Fruit fly (Drosophila melanogaster) whole organism, embryonic: ENCODE measurements around the gene CG8861.

ENCODE experiments used
- Abd-B ChIP-seq: fragments of 200-800 bp; sonication (Bioruptor generic); optimal IDR thresholded peaks from 2 replicates; lab custom pipeline; 2018; ENCODE audit warnings: missing biosample characterization, mild to moderate bottlenecking, missing genetic modification characterization, moderate library complexity
- Atf-2 ChIP-seq: fragments of 200-800 bp; sonication (Bioruptor generic); optimal IDR thresholded peaks from 2 replicates; lab custom pipeline; 2016; ENCODE audit warnings: missing biosample characterization, missing genetic modification characterization
- Atf3 ChIP-seq: fragments of 200-800 bp; sonication (Bioruptor generic); optimal IDR thresholded peaks from 3 replicates; lab custom pipeline; 2016; ENCODE audit warnings: missing biosample characterization, missing genetic modification characterization
- CG11504 ChIP-seq: fragments of 200-800 bp; sonication (Bioruptor generic); optimal IDR thresholded peaks from 3 replicates; lab custom pipeline; 2019; ENCODE audit warnings: missing biosample characterization, mild to moderate bottlenecking, missing genetic modification characterization, moderate library complexity
- CG12769 ChIP-seq: fragments of 200-800 bp; sonication (Bioruptor generic); optimal IDR thresholded peaks from 2 replicates; lab custom pipeline; 2019; ENCODE audit warnings: missing biosample characterization, mild to moderate bottlenecking, missing genetic modification characterization, moderate library complexity
- CG14667 ChIP-seq: fragments of 200-800 bp; sonication (Bioruptor generic); IDR thresholded peaks from 2 replicates; pipeline ENCODE4 v1.3.6; 2022; ENCODE audit warnings: missing biosample characterization, missing genetic modification characterization
- CG1602 ChIP-seq: fragments of 200-800 bp; sonication (Bioruptor generic); optimal IDR thresholded peaks from 3 replicates; lab custom pipeline; 2016; ENCODE audit warnings: missing biosample characterization, missing genetic modification characterization
- CG1603 ChIP-seq: fragments of 200-800 bp; sonication (Bioruptor generic); optimal IDR thresholded peaks from 2 replicates; lab custom pipeline; 2019; ENCODE audit warnings: missing biosample characterization, mild to moderate bottlenecking, missing genetic modification characterization, moderate library complexity
- CG17328 ChIP-seq: fragments of 200-800 bp; sonication (Bioruptor generic); IDR thresholded peaks from 2 replicates; pipeline ENCODE4 v1.3.6; 2022; ENCODE audit warnings: missing biosample characterization, missing genetic modification characterization
- CG30020 ChIP-seq: fragments of 200-800 bp; optimal IDR thresholded peaks from 2 replicates; lab custom pipeline; 2019; ENCODE audit warnings: missing biosample characterization, mild to moderate bottlenecking, missing genetic modification characterization, moderate library complexity
- CG34422 ChIP-seq: fragments of 200-800 bp; sonication (Bioruptor generic); IDR thresholded peaks from 3 replicates; pipeline ENCODE4 v1.3.6; 2022; ENCODE audit warnings: missing biosample characterization, missing genetic modification characterization
- CG3726 ChIP-seq: fragments of 200-800 bp; sonication (Bioruptor generic); IDR thresholded peaks from 3 replicates; pipeline ENCODE4, ENCODE4 v1.3.6; 2022; ENCODE audit warnings: missing biosample characterization, missing genetic modification characterization
- CG3838 ChIP-seq: fragments of 200-800 bp; sonication (Bioruptor generic); optimal IDR thresholded peaks from 3 replicates; lab custom pipeline; 2016; ENCODE audit warnings: missing biosample characterization, missing genetic modification characterization
- CG3995 ChIP-seq: fragments of 200-800 bp; sonication (Bioruptor generic); optimal IDR thresholded peaks from 3 replicates; lab custom pipeline; 2016; ENCODE audit warnings: missing biosample characterization, missing genetic modification characterization
- CG4360 ChIP-seq: fragments of 200-800 bp; sonication (Bioruptor generic); IDR thresholded peaks from 2 replicates; pipeline ENCODE4 v1.3.6; 2022; ENCODE audit warnings: missing biosample characterization, missing genetic modification characterization
- CG4617 ChIP-seq: fragments of 200-800 bp; sonication (Bioruptor generic); optimal IDR thresholded peaks from 3 replicates; lab custom pipeline; 2016; ENCODE audit warnings: missing biosample characterization, missing genetic modification characterization, borderline replicate concordance
- CG4730 ChIP-seq: fragments of 200-800 bp; sonication (Bioruptor generic); IDR thresholded peaks from 2 replicates; pipeline ENCODE4 v1.3.6; 2022; ENCODE audit warnings: missing biosample characterization, missing genetic modification characterization
- CG4854 ChIP-seq: fragments of 200-800 bp; sonication (Bioruptor generic); optimal IDR thresholded peaks from 2 replicates; lab custom pipeline; 2016; ENCODE audit warnings: missing biosample characterization, missing genetic modification characterization, inconsistent platforms
- CG6175 ChIP-seq: fragments of 200-800 bp; sonication (Bioruptor generic); IDR thresholded peaks from 3 replicates; pipeline ENCODE4 v1.3.6; 2022; ENCODE audit warnings: missing biosample characterization, missing genetic modification characterization
- CG6689 ChIP-seq: fragments of 200-800 bp; sonication (Bioruptor generic); IDR thresholded peaks from 2 replicates; pipeline ENCODE4 v1.3.6; 2022; ENCODE audit warnings: missing biosample characterization, missing genetic modification characterization
- CG7372 ChIP-seq: fragments of 200-800 bp; sonication (Bioruptor generic); IDR thresholded peaks from 2 replicates; pipeline ENCODE4 v1.3.6; 2022; ENCODE audit warnings: missing biosample characterization, missing genetic modification characterization
- CG9876 ChIP-seq: fragments of 200-800 bp; sonication (Bioruptor generic); optimal IDR thresholded peaks from 2 replicates; lab custom pipeline; 2016; ENCODE audit warnings: missing biosample characterization, missing genetic modification characterization
- CG9932 ChIP-seq: fragments of 200-800 bp; sonication (Bioruptor generic); IDR thresholded peaks from 2 replicates; pipeline ENCODE4 v1.3.6; 2022; ENCODE audit warnings: missing biosample characterization, missing genetic modification characterization
- Dbx ChIP-seq: fragments of 200-800 bp; sonication (Bioruptor generic); IDR thresholded peaks from 3 replicates; pipeline ENCODE4 v1.3.6; 2022; ENCODE audit warnings: missing biosample characterization, missing genetic modification characterization
- Dfd ChIP-seq, 2 experiments: fragments of >200 bp; optimal IDR thresholded peaks; 2 replicates each; lab custom pipeline; 2017; ENCODE audit warnings: missing biosample characterization in 2 of 2, missing genetic modification characterization in 2 of 2
- ERR ChIP-seq: fragments of 200-800 bp; sonication (Bioruptor generic); optimal IDR thresholded peaks from 2 replicates; lab custom pipeline; 2016; ENCODE audit warnings: missing biosample characterization, missing genetic modification characterization
- Elba2 ChIP-seq: fragments of 200-800 bp; sonication (Bioruptor generic); optimal IDR thresholded peaks from 3 replicates; lab custom pipeline; 2016; ENCODE audit warnings: missing biosample characterization, missing genetic modification characterization
- Ets65A ChIP-seq: fragments of 200-800 bp; sonication (Bioruptor generic); peaks from one replicate; lab custom pipeline; 2016; ENCODE audit warnings: missing biosample characterization, missing genetic modification characterization
- Hey ChIP-seq: fragments of 200-800 bp; sonication (Bioruptor generic); optimal IDR thresholded peaks from 3 replicates; lab custom pipeline; 2018; ENCODE audit warnings: missing biosample characterization, mild to moderate bottlenecking, missing genetic modification characterization
- Hr51 ChIP-seq, 2 experiments: fragments of 200-800 bp; sonication (Bioruptor generic); optimal IDR thresholded peaks; 2 replicates in 1 of 2; 3 replicates in 1 of 2; lab custom pipeline; 2016 to 2018; ENCODE audit warnings: missing biosample characterization in 2 of 2, missing genetic modification characterization in 2 of 2, mild to moderate bottlenecking in 1 of 2, moderate library complexity in 1 of 2
- Jarid2 ChIP-seq: fragments of 200-800 bp; sonication (Bioruptor generic); optimal IDR thresholded peaks from 3 replicates; lab custom pipeline; 2017; ENCODE audit warnings: mild to moderate bottlenecking, missing biosample characterization, missing genetic modification reagents, missing genetic modification characterization
- Mes4 ChIP-seq: fragments of 200-800 bp; sonication (Bioruptor generic); optimal IDR thresholded peaks from 2 replicates; lab custom pipeline; 2016; ENCODE audit warnings: missing biosample characterization, missing genetic modification characterization
- NfI ChIP-seq: fragments of 200-800 bp; sonication (Bioruptor generic); optimal IDR thresholded peaks from 3 replicates; lab custom pipeline; 2018; ENCODE audit warnings: missing biosample characterization, mild to moderate bottlenecking, missing genetic modification characterization, moderate library complexity
- Optix ChIP-seq: fragments of 200-800 bp; sonication (Bioruptor generic); IDR thresholded peaks from 3 replicates; pipeline ENCODE4 v1.3.6; 2022; ENCODE audit warnings: missing biosample characterization, missing genetic modification characterization
- Ssrp ChIP-seq: fragments of 200-800 bp; sonication (Bioruptor generic); optimal IDR thresholded peaks from 2 replicates; lab custom pipeline; 2018; ENCODE audit warnings: missing biosample characterization, mild to moderate bottlenecking, missing genetic modification characterization, moderate library complexity
- Taf1 ChIP-seq: fragments of 200-800 bp; sonication (Bioruptor generic); IDR thresholded peaks from 2 replicates; pipeline ENCODE4 v1.3.6; 2022; ENCODE audit warnings: missing biosample characterization, missing genetic modification characterization
- Xrp1 ChIP-seq: fragments of 200-800 bp; sonication (Bioruptor generic); IDR thresholded peaks from 2 replicates; pipeline ENCODE4 v1.3.6; 2022; ENCODE audit warnings: missing biosample characterization, missing genetic modification characterization
- ac ChIP-seq: fragments of 200-800 bp; sonication (Bioruptor generic); optimal IDR thresholded peaks from 3 replicates; lab custom pipeline; 2017; ENCODE audit warnings: missing biosample characterization, mild to moderate bottlenecking, missing genetic modification characterization
- amos ChIP-seq: fragments of 200-800 bp; sonication (Bioruptor generic); IDR thresholded peaks from 2 replicates; pipeline ENCODE4 v1.3.6; 2022; ENCODE audit warnings: missing biosample characterization, missing genetic modification characterization; ENCODE audit not compliant: partially characterized antibody
- crp ChIP-seq, 2 experiments: fragments of 200-800 bp; sonication (Bioruptor generic); optimal IDR thresholded peaks; 2 replicates in 1 of 2; 3 replicates in 1 of 2; lab custom pipeline; 2017; ENCODE audit warnings: missing biosample characterization in 2 of 2, missing genetic modification characterization in 2 of 2, mild to moderate bottlenecking in 1 of 2, moderate library complexity in 1 of 2
- disco-r ChIP-seq: fragments of 200-800 bp; sonication (Bioruptor generic); optimal IDR thresholded peaks from 2 replicates; lab custom pipeline; 2016; ENCODE audit warnings: missing biosample characterization, missing genetic modification characterization
- eyg ChIP-seq: fragments of 200-800 bp; sonication (Bioruptor generic); optimal IDR thresholded peaks from 3 replicates; lab custom pipeline; 2016; ENCODE audit warnings: missing biosample characterization, missing genetic modification characterization
- ftz-f1 ChIP-seq: fragments of 200-800 bp; sonication (Bioruptor generic); optimal IDR thresholded peaks from 2 replicates; lab custom pipeline; 2016; ENCODE audit warnings: missing biosample characterization, missing genetic modification characterization
- insv ChIP-seq, 2 experiments: fragments of 200-800 bp; sonication (Bioruptor generic); optimal IDR thresholded peaks; 3 replicates each; lab custom pipeline; 2016 to 2018; ENCODE audit warnings: missing biosample characterization in 2 of 2, missing genetic modification characterization in 2 of 2
- ken ChIP-seq: fragments of 200-800 bp; sonication (Bioruptor generic); IDR thresholded peaks from 3 replicates; pipeline ENCODE4 v1.3.6; 2022; ENCODE audit warnings: missing biosample characterization, missing genetic modification characterization
- kni ChIP-seq: fragments of 200-800 bp; sonication (Bioruptor generic); optimal IDR thresholded peaks from 3 replicates; lab custom pipeline; 2017; ENCODE audit warnings: mild to moderate bottlenecking, missing biosample characterization, missing genetic modification reagents, missing genetic modification characterization
- lab ChIP-seq: fragments of 200-800 bp; sonication (Bioruptor generic); optimal IDR thresholded peaks from 3 replicates; lab custom pipeline; 2017; ENCODE audit warnings: missing biosample characterization, missing genetic modification characterization, mild to moderate bottlenecking, moderate library complexity, missing genetic modification reagents
- maf-S ChIP-seq: fragments of 200-800 bp; sonication (Bioruptor generic); optimal IDR thresholded peaks from 2 replicates; lab custom pipeline; 2016; ENCODE audit warnings: missing biosample characterization, missing genetic modification characterization
- pzg ChIP-seq: fragments of 200-800 bp; sonication (Bioruptor generic); optimal IDR thresholded peaks from 3 replicates; lab custom pipeline; 2018; ENCODE audit warnings: missing biosample characterization, mild to moderate bottlenecking, missing genetic modification characterization, moderate library complexity
- stc ChIP-seq: fragments of 200-800 bp; sonication (Bioruptor generic); IDR thresholded peaks from 2 replicates; pipeline ENCODE4 v1.3.6; 2022; ENCODE audit warnings: missing biosample characterization, missing genetic modification characterization
- yki ChIP-seq: fragments of >200 bp; optimal IDR thresholded peaks from 3 replicates; lab custom pipeline; 2018
- zf30C ChIP-seq: fragments of 200-800 bp; sonication (Bioruptor generic); optimal IDR thresholded peaks from 3 replicates; lab custom pipeline; 2018; ENCODE audit warnings: missing biosample characterization, mild to moderate bottlenecking, missing genetic modification characterization
- zfh2 ChIP-seq: fragments of 200-800 bp; sonication (Bioruptor generic); optimal IDR thresholded peaks from 2 replicates; lab custom pipeline; 2016; ENCODE audit warnings: missing biosample characterization, missing genetic modification characterization

Gene CG8861

DNA sequence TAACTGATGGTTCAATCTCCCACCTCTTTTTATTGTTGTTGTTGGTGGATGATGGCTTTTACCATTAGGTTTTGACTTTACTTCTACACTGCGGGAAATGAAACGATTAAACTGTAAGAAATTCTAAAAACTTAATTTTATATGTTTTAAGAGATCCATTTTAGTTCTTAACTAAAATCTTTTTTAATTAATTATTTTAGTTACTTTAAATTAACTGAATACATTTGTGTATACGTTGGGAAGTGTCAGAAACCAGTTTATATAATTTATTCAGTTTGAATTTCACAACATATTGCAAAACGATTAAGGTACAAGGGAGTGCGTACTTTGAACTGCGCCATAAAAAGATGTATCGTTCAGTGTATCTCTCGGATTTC, 25.0 kb upstream of the CG8861 start (continued):
- TF ChIP-seq CG12769, result no peak
- no peak for TF ChIP-seq disco-r (GFP tag; lab: Kevin White, UChicago)
- TF ChIP-seq Ssrp, result peak; percentile 88
- no peak for TF ChIP-seq eyg (GFP tag; lab: Kevin White, UChicago)
- TF ChIP-seq CG17328 (GFP tag; lab: Robert Waterston, UW), result no peak
- no peak for TF ChIP-seq CG7372 (GFP tag; lab: Robert Waterston, UW)
- TF ChIP-seq Xrp1 (GFP tag; lab: Robert Waterston, UW), result no peak
- no peak for TF ChIP-seq CG34422
- no peak for TF ChIP-seq yki (lab: Kevin White, UChicago)
- peak in 1 of 2 experiments; percentile 28 for TF ChIP-seq insv (GFP tag; optimal IDR thresholded peaks at IDR 0.05; lab: Kevin White, UChicago)
- no peak for TF ChIP-seq CG6175 (GFP tag; lab: Robert Waterston, UW)
- TF ChIP-seq CG3995, result peak; percentile 39
- TF ChIP-seq CG4360 (GFP tag; lab: Robert Waterston, UW), result no peak
- peak; percentile 44 for TF ChIP-seq Mes4 (GFP tag; lab: Kevin White, UChicago)
- no peak for TF ChIP-seq ac (GFP tag; lab: Kevin White, UChicago)
- TF ChIP-seq Atf3 (GFP tag; lab: Kevin White, UChicago), result no peak
- no peak for TF ChIP-seq CG14667
- peak; percentile 49 for TF ChIP-seq Atf-2
- TF ChIP-seq crp (GFP tag; optimal IDR thresholded peaks at IDR 0.05; lab: Kevin White, UChicago), result peak in 1 of 2 experiments; percentile 28
- TF ChIP-seq lab, result peak; percentile 91
- TF ChIP-seq zf30C (GFP tag; lab: Kevin White, UChicago), result peak; percentile 67
- no peak for TF ChIP-seq Dbx (GFP tag; lab: Robert Waterston, UW)
- TF ChIP-seq CG6689 (GFP tag; lab: Robert Waterston, UW), result no peak
- TF ChIP-seq CG4854 (GFP tag; lab: Kevin White, UChicago), result peak; percentile 50
- no peak for TF ChIP-seq stc (GFP tag; lab: Robert Waterston, UW)
- TF ChIP-seq CG4730 (GFP tag; lab: Robert Waterston, UW), result no peak
- TF ChIP-seq Taf1 (GFP tag; lab: Robert Waterston, UW), result no peak
- TF ChIP-seq CG1602, result peak; percentile 79
- TF ChIP-seq zfh2 (GFP tag; lab: Kevin White, UChicago), result peak; percentile 1
- TF ChIP-seq Optix, result no peak
- no peak for TF ChIP-seq CG9932 (GFP tag; lab: Robert Waterston, UW)
- no peak for TF ChIP-seq pzg (GFP tag; lab: Kevin White, UChicago)
- peak; percentile 50 for TF ChIP-seq CG1603 (tag; lab: Kevin White, UChicago)
- TF ChIP-seq NfI (GFP tag; lab: Kevin White, UChicago), result peak; percentile 83
- TF ChIP-seq CG3726, result no peak
- no peak for TF ChIP-seq kni
- no peak for TF ChIP-seq CG9876 (GFP tag; lab: Kevin White, UChicago)
- TF ChIP-seq ken (GFP tag; lab: Robert Waterston, UW), result no peak
- no peak for TF ChIP-seq Abd-B (GFP tag; lab: Kevin White, UChicago)
- TF ChIP-seq Elba2, result no peak
- peak; percentile 13 for TF ChIP-seq maf-S (GFP tag; lab: Kevin White, UChicago)
- TF ChIP-seq ERR (GFP tag; lab: Kevin White, UChicago), result no peak
- no peak for TF ChIP-seq amos (GFP tag; lab: Robert Waterston, UW)
- peak; percentile 49 for TF ChIP-seq CG3838 (GFP tag; lab: Kevin White, UChicago)
- TF ChIP-seq CG4617 (GFP tag; lab: Kevin White, UChicago), result peak; percentile 59
- peak; percentile 91 for TF ChIP-seq Ets65A (GFP tag; lab: Kevin White, UChicago)
- TF ChIP-seq Jarid2 (GFP tag; lab: Kevin White, UChicago), result no peak
- peak; percentile 51 for TF ChIP-seq CG30020 (tag; lab: Kevin White, UChicago)
- TF ChIP-seq Hr51 (GFP tag; optimal IDR thresholded peaks at IDR 0.05; lab: Kevin White, UChicago), result peak; percentile 42 to 95
- TF ChIP-seq CG11504 (tag; lab: Kevin White, UChicago), result peak; percentile 88
- TF ChIP-seq Hey (tag; lab: Kevin White, UChicago), result no peak
- TF ChIP-seq ftz-f1 (GFP tag; lab: Kevin White, UChicago), result no peak
- no peak for TF ChIP-seq Dfd (GFP tag; optimal IDR thresholded peaks at IDR 0.05; lab: Kevin White, UChicago)
